Worm (Caenorhabditis elegans): ENCODE data around the gene cogc-2.

- TF ChIP-seq cog-1 (tag; optimal IDR thresholded peaks at IDR 0.05) (no peak), klf-2 (GFP tag; conservative IDR thresholded peaks at IDR 0.05) (no peak), flt-1 (GFP tag; IDR thresholded peaks at IDR 0.05) (no peak)
Observed at ce11 chrIV:7024829-7025228, 14.6 kb downstream of the cogc-2 start.
